Fruit fly (Drosophila melanogaster) whole organism, wandering third instar larva: ENCODE results near the gene CG6409.

Experiments used
- CG32264 ChIP-seq: fragments of 200-800 bp; sonication (Bioruptor generic); optimal IDR thresholded peaks from 2 replicates; lab custom pipeline; 2016; ENCODE audit warnings: missing biosample characterization, missing genetic modification characterization
- CG9705 ChIP-seq: fragments of 200-800 bp; sonication (Bioruptor generic); optimal IDR thresholded peaks from 2 replicates; lab custom pipeline; 2018; ENCODE audit warnings: missing biosample characterization, mild to moderate bottlenecking, missing genetic modification characterization
- CrebA ChIP-seq: fragments of 200-800 bp; sonication (Bioruptor generic); optimal IDR thresholded peaks from 2 replicates; lab custom pipeline; 2016; ENCODE audit warnings: missing biosample characterization, mild to moderate bottlenecking, missing genetic modification characterization, borderline replicate concordance
- Dfd ChIP-seq: fragments of >200 bp; optimal IDR thresholded peaks from 2 replicates; lab custom pipeline; 2017; ENCODE audit warnings: missing biosample characterization, missing genetic modification characterization
- Dif ChIP-seq: fragments of 200-275, 200-300 bp; sonication (Bioruptor generic); optimal IDR thresholded peaks from 2 replicates; lab custom pipeline; 2018; ENCODE audit warnings: missing biosample characterization, missing genetic modification characterization; ENCODE audit not compliant: partially characterized antibody
- GATAd ChIP-seq: sonication (Bioruptor generic); optimal IDR thresholded peaks from 2 replicates; lab custom pipeline; 2016; ENCODE audit warnings: missing biosample characterization, missing genetic modification characterization
- HLH106 ChIP-seq: fragments of 200-800 bp; optimal IDR thresholded peaks from 3 replicates; lab custom pipeline; 2019; ENCODE audit warnings: missing biosample characterization, mild to moderate bottlenecking, missing genetic modification characterization, moderate library complexity
- Hnf4 ChIP-seq: fragments of 200-800 bp; sonication (Bioruptor generic); optimal IDR thresholded peaks from 2 replicates; lab custom pipeline; 2016; ENCODE audit warnings: missing biosample characterization, mild to moderate bottlenecking, missing genetic modification characterization
- Hr78 ChIP-seq: fragments of >200 bp; optimal IDR thresholded peaks from 2 replicates; lab custom pipeline; 2017; ENCODE audit warnings: missing biosample characterization, missing genetic modification characterization
- Hr83 ChIP-seq: fragments of 200-300 bp; sonication (Bioruptor generic); optimal IDR thresholded peaks from 2 replicates; lab custom pipeline; 2016; ENCODE audit warnings: missing biosample characterization, mild to moderate bottlenecking, missing genetic modification characterization, moderate library complexity; ENCODE audit not compliant: poor library complexity, severe bottlenecking
- Jra ChIP-seq: sonication (Bioruptor generic); optimal IDR thresholded peaks from 2 replicates; lab custom pipeline; 2016; ENCODE audit warnings: missing biosample characterization, missing genetic modification characterization
- Mio ChIP-seq: sonication (Bioruptor generic); optimal IDR thresholded peaks from 2 replicates; lab custom pipeline; 2016; ENCODE audit warnings: missing biosample characterization, missing genetic modification characterization
- N ChIP-seq: fragments of >200 bp; optimal IDR thresholded peaks from 2 replicates; lab custom pipeline; 2018; ENCODE audit warnings: missing biosample characterization, missing external identifiers, missing genetic modification characterization
- OdsH ChIP-seq: fragments of 200-800 bp; sonication (Bioruptor generic); optimal IDR thresholded peaks from 2 replicates; lab custom pipeline; 2016; ENCODE audit warnings: missing biosample characterization, mild to moderate bottlenecking, missing genetic modification characterization
- Rel ChIP-seq, 2 experiments: fragments of 200-800 bp; sonication (Bioruptor generic) in 1 of 2; optimal IDR thresholded peaks; 2 replicates in 1 of 2; 3 replicates in 1 of 2; lab custom pipeline; 2016 to 2019; ENCODE audit warnings: mild to moderate bottlenecking in 2 of 2, missing biosample characterization in 2 of 2, missing genetic modification characterization in 2 of 2, moderate library complexity in 1 of 2
- Sp1 ChIP-seq: fragments of 200-800 bp; sonication (Bioruptor generic); optimal IDR thresholded peaks from 3 replicates; lab custom pipeline; 2019; ENCODE audit warnings: missing biosample characterization, mild to moderate bottlenecking, missing genetic modification characterization, moderate library complexity
- Vsx2 ChIP-seq: fragments of 200-300, 225-300 bp; sonication (Bioruptor generic); optimal IDR thresholded peaks from 2 replicates; lab custom pipeline; 2018; ENCODE audit warnings: missing biosample characterization, missing genetic modification characterization; ENCODE audit not compliant: partially characterized antibody
- brk ChIP-seq: fragments of 200-800 bp; sonication (Bioruptor generic); optimal IDR thresholded peaks from 2 replicates; lab custom pipeline; 2016; ENCODE audit warnings: missing biosample characterization, mild to moderate bottlenecking, missing genetic modification characterization
- dl ChIP-seq, 2 experiments: fragments of 175-275, 200-275 bp in 1 of 2; fragments of 200-275 bp in 1 of 2; sonication (Bioruptor generic); optimal IDR thresholded peaks; lab custom pipeline; 2018; ENCODE audit warnings: mild to moderate bottlenecking in 2 of 2, missing biosample characterization in 2 of 2, missing genetic modification characterization in 2 of 2, moderate library complexity in 2 of 2; ENCODE audit not compliant: partially characterized antibody in 2 of 2, insufficient read depth in 1 of 2
- dmrt93B ChIP-seq: fragments of 200-800 bp; sonication (Bioruptor generic); optimal IDR thresholded peaks from 2 replicates; lab custom pipeline; 2018; ENCODE audit warnings: missing biosample characterization, mild to moderate bottlenecking, missing genetic modification characterization
- ey ChIP-seq: fragments of 200-800 bp; sonication (Bioruptor generic); optimal IDR thresholded peaks from 2 replicates; lab custom pipeline; 2016; ENCODE audit warnings: missing biosample characterization, missing genetic modification characterization
- foxo ChIP-seq, 2 experiments: fragments of 200-800 bp; sonication (Bioruptor generic); optimal IDR thresholded peaks; 2 replicates in 1 of 2; 3 replicates in 1 of 2; lab custom pipeline; 2016 to 2017; ENCODE audit warnings: missing biosample characterization in 2 of 2, missing genetic modification characterization in 2 of 2
- h ChIP-seq: fragments of 200-800 bp; sonication (Bioruptor generic); optimal IDR thresholded peaks from 3 replicates; lab custom pipeline; 2016; ENCODE audit warnings: missing biosample characterization, mild to moderate bottlenecking, missing genetic modification characterization
- jim ChIP-seq: fragments of 175-275, 200-325 bp; sonication (Bioruptor generic); optimal IDR thresholded peaks from 2 replicates; lab custom pipeline; 2016; ENCODE audit warnings: missing biosample characterization, mild to moderate bottlenecking, missing genetic modification characterization
- lola ChIP-seq: fragments of >200 bp; optimal IDR thresholded peaks from 2 replicates; lab custom pipeline; 2017; ENCODE audit warnings: missing biosample characterization, missing genetic modification characterization
- pan ChIP-seq: fragments of >200 bp; optimal IDR thresholded peaks from 2 replicates; lab custom pipeline; 2017
- psq ChIP-seq: fragments of 200-800 bp; sonication (Bioruptor generic); optimal IDR thresholded peaks from 3 replicates; lab custom pipeline; 2017; ENCODE audit warnings: missing biosample characterization, mild to moderate bottlenecking, missing genetic modification characterization, moderate library complexity
- rgr ChIP-seq: fragments of 200-800 bp; sonication (Bioruptor generic); optimal IDR thresholded peaks from 3 replicates; lab custom pipeline; 2016; ENCODE audit warnings: missing biosample characterization, mild to moderate bottlenecking, missing genetic modification characterization
- sv ChIP-seq: fragments of 200-800 bp; sonication (Bioruptor generic); optimal IDR thresholded peaks from 3 replicates; lab custom pipeline; 2016; ENCODE audit warnings: missing biosample characterization, missing genetic modification characterization
- usp ChIP-seq: fragments of >200 bp; optimal IDR thresholded peaks from 2 replicates; lab custom pipeline; 2017; ENCODE audit warnings: missing biosample characterization, missing genetic modification characterization
- woc ChIP-seq: sonication (Bioruptor generic); optimal IDR thresholded peaks from 2 replicates; lab custom pipeline; 2016; ENCODE audit warnings: missing biosample characterization, mild to moderate bottlenecking, missing genetic modification characterization

The CG6409 gene

dm6 chr3L:10843685-10844084 lies 38.5 kb downstream of the CG6409 start:
- TF ChIP-seq Dif (GFP tag; lab: Kevin White, UChicago), result no peak
- no peak for TF ChIP-seq Sp1 (GFP tag; lab: Kevin White, UChicago)
- no peak for TF ChIP-seq sv (GFP tag; lab: Kevin White, UChicago)
- no peak for TF ChIP-seq jim (GFP tag; lab: Kevin White, UChicago)
- no peak for TF ChIP-seq GATAd (GFP tag; lab: Kevin White, UChicago)
- TF ChIP-seq Dfd (GFP tag; lab: Kevin White, UChicago), result no peak
- TF ChIP-seq HLH106 (tag; lab: Kevin White, UChicago), result no peak
- TF ChIP-seq Rel (GFP tag; optimal IDR thresholded peaks at IDR 0.05; lab: Kevin White, UChicago), result no peak
- no peak for TF ChIP-seq Rel (tag; optimal IDR thresholded peaks at IDR 0.05; lab: Kevin White, UChicago)
- TF ChIP-seq, all 38 proteins: peak for 0

dm6 chr3L:10843273-10843672 lies 38.9 kb downstream of the CG6409 start:
- peak; percentile 30 for TF ChIP-seq psq (GFP tag; lab: Kevin White, UChicago)
- peak; percentile 13 for TF ChIP-seq dmrt93B
- TF ChIP-seq N (GFP tag; lab: Kevin White, UChicago), result no peak
- TF ChIP-seq woc (GFP tag; lab: Kevin White, UChicago), result no peak
- peak; percentile 14 for TF ChIP-seq sv (GFP tag; lab: Kevin White, UChicago)
- no peak for TF ChIP-seq OdsH
- TF ChIP-seq Sp1 (GFP tag; lab: Kevin White, UChicago), result peak; percentile 48
- peak; percentile 3 for TF ChIP-seq h
- TF ChIP-seq usp (GFP tag; lab: Kevin White, UChicago), result no peak
- peak in 1 of 2 experiments; percentile 19 for TF ChIP-seq foxo (GFP tag; optimal IDR thresholded peaks at IDR 0.05; lab: Kevin White, UChicago)
- TF ChIP-seq dl (GFP tag; optimal IDR thresholded peaks at IDR 0.05; lab: Kevin White, UChicago; ENCODE audit: insufficient read depth in 1 of 2, partially characterized antibody in 2 of 2), result no peak
- no peak for TF ChIP-seq Hr83 (GFP tag; lab: Kevin White, UChicago)
- TF ChIP-seq HLH106 (tag; lab: Kevin White, UChicago), result peak; percentile 44
- TF ChIP-seq Vsx2 (GFP tag; lab: Kevin White, UChicago), result no peak
- TF ChIP-seq rgr (GFP tag; lab: Kevin White, UChicago), result no peak

- TF ChIP-seq Hnf4 (GFP tag; lab: Kevin White, UChicago), result no peak
- TF ChIP-seq usp (GFP tag; lab: Kevin White, UChicago), result no peak
- TF ChIP-seq brk (GFP tag; lab: Kevin White, UChicago), result no peak
- no peak for TF ChIP-seq Hr78 (GFP tag; lab: Kevin White, UChicago)
- no peak for TF ChIP-seq CrebA (GFP tag; lab: Kevin White, UChicago)
- no peak for TF ChIP-seq CG32264
- no peak for TF ChIP-seq dl (GFP tag; optimal IDR thresholded peaks at IDR 0.05; lab: Kevin White, UChicago; ENCODE audit: insufficient read depth in 1 of 2, partially characterized antibody in 2 of 2)
- no peak for TF ChIP-seq Vsx2 (GFP tag; lab: Kevin White, UChicago)
- TF ChIP-seq dmrt93B, result no peak
- TF ChIP-seq Jra (GFP tag; lab: Kevin White, UChicago), result no peak
- no peak for TF ChIP-seq h
- TF ChIP-seq, all 38 proteins: peak for 0
These were observed 39.4 kb downstream of the CG6409 start for dm6 chr3L:10842830-10843229.

- TF ChIP-seq sv (GFP tag; lab: Kevin White, UChicago) (no peak), lola (GFP tag; lab: Kevin White, UChicago) (no peak), pan (lab: Kevin White, UChicago) (no peak), CG9705 (no peak), Rel (GFP tag; optimal IDR thresholded peaks at IDR 0.05; lab: Kevin White, UChicago) (no peak), Rel (tag; optimal IDR thresholded peaks at IDR 0.05; lab: Kevin White, UChicago) (no peak), N (GFP tag; lab: Kevin White, UChicago) (no peak), woc (GFP tag; lab: Kevin White, UChicago) (no peak), Mio (GFP tag; lab: Kevin White, UChicago) (no peak), HLH106 (tag; lab: Kevin White, UChicago) (no peak), Sp1 (GFP tag; lab: Kevin White, UChicago) (no peak), OdsH (no peak), CG32264 (no peak), CrebA (GFP tag; lab: Kevin White, UChicago) (no peak), ey (no peak), h (no peak), Hr83 (GFP tag; lab: Kevin White, UChicago) (no peak)
These were observed 40.3 kb downstream of the CG6409 start for dm6 chr3L:10841905-10842304.
